Fruit fly (Drosophila melanogaster) whole organism, pupa: ENCODE results near the gene TfIIFalpha.

Experiments
- CG13204 ChIP-seq: fragments of 200-800 bp; sonication (Bioruptor generic); optimal IDR thresholded peaks from 2 replicates; lab custom pipeline; 2018; ENCODE audit warnings: missing biosample characterization, mild to moderate bottlenecking, missing genetic modification characterization, moderate library complexity
- CG34367 ChIP-seq: fragments of 200-800 bp; sonication (Bioruptor generic); optimal IDR thresholded peaks from 2 replicates; lab custom pipeline; 2018; ENCODE audit warnings: missing biosample characterization, mild to moderate bottlenecking, missing genetic modification characterization
- CG8301 ChIP-seq: fragments of 200-800 bp; sonication (Bioruptor generic); optimal IDR thresholded peaks from 2 replicates; lab custom pipeline; 2018; ENCODE audit warnings: missing biosample characterization, mild to moderate bottlenecking, missing genetic modification characterization
- Pif1A ChIP-seq: fragments of 200-800 bp; sonication (Bioruptor generic); optimal IDR thresholded peaks from 3 replicates; lab custom pipeline; 2016; ENCODE audit warnings: missing biosample characterization, missing genetic modification characterization
- Pif1B ChIP-seq: fragments of 200-800 bp; sonication (Bioruptor generic); optimal IDR thresholded peaks from 3 replicates; lab custom pipeline; 2016; ENCODE audit warnings: missing biosample characterization, missing genetic modification characterization
- fd96Ca ChIP-seq: fragments of 200-800 bp; sonication (Bioruptor generic); IDR thresholded peaks from 3 replicates; pipeline ENCODE4 v1.3.6; 2022; ENCODE audit warnings: missing biosample characterization, missing genetic modification characterization
- rn ChIP-seq: fragments of 200-800 bp; sonication (Bioruptor generic); IDR thresholded peaks from 2 replicates; pipeline ENCODE4 v1.3.6; 2022; ENCODE audit warnings: missing biosample characterization, missing genetic modification characterization

DNA sequence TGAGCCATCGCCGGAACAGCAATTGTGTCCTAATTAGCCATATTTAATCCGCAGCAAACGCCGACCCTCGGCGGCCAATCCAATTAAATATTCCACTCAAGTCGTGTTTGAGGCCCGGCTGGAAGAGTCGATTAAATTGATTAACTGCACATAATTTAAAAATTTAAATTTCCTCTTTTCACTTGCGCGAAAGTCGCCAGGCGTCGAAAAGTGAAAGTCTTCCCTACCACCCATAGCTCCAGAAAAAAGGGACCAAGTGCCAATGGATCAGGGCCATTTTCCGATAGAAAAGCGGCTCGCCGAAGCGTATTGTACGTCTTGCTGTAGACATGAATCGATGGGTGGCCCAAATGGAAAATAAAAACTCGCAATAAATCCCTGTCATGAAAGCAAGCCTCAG lies 42.9 kb upstream of the TfIIFalpha start:
- TF ChIP-seq Pif1A (GFP tag; lab: Kevin White, UChicago) = no peak
- no peak for TF ChIP-seq rn (GFP tag; lab: Robert Waterston, UW)
- no peak for TF ChIP-seq Pif1B
- TF ChIP-seq CG8301 (tag; lab: Kevin White, UChicago) = no peak
- no peak for TF ChIP-seq fd96Ca (GFP tag; lab: Robert Waterston, UW)
- TF ChIP-seq CG13204 (GFP tag; lab: Kevin White, UChicago) = no peak
- no peak for TF ChIP-seq CG34367 (tag; lab: Kevin White, UChicago)
